Worm (Caenorhabditis elegans): ENCODE measurements around the gene cux-7.

ce11 chrIII:7494850-7495314, 25.8 kb downstream of the cux-7 start:
- no peak for TF ChIP-seq nhr-28 (tag; optimal IDR thresholded peaks at IDR 0.05)
- TF ChIP-seq mdl-1 (tag; optimal IDR thresholded peaks at IDR 0.05): no peak
- TF ChIP-seq lin-13 (GFP tag; optimal IDR thresholded peaks at IDR 0.05): no peak
- TF ChIP-seq lsy-2 (tag; optimal IDR thresholded peaks at IDR 0.05): no peak
- TF ChIP-seq ceh-82 (tag; optimal IDR thresholded peaks at IDR 0.05): no peak
- TF ChIP-seq fos-1 (tag; optimal IDR thresholded peaks at IDR 0.05): no peak
- peak; percentile 52; the same call in 1 of the 2 replicates for TF ChIP-seq tra-1 (GFP tag; IDR thresholded peaks at IDR 0.05)

All from whole organism, L4 larva.